Worm (Caenorhabditis elegans): ENCODE data around the gene cgr-1.

DNA sequence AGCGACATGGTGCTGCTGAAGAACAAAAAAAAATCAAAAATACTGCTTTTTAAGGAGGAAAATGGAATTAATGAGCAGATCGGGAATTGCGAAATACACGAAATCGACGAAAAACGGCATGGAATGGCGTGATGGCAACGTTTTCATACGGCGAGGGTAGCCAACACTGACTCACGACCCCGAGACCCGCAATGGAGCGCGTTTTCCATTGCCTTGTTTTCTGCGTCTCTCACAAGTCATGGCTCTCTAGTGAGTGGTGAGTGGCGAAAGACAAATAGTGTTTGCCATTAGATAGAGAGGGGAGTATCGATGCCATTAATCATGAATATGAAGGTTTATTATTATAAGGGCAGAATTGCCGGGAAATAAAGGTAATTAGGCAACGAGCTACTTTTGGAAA lies 5.5 kb upstream of the cgr-1 start, which contains the start of gene C18B2.4:
- peak; percentile 21 for TF ChIP-seq ama-1 (optimal IDR thresholded peaks at IDR 0.05)
- peak; percentile 75 for TF ChIP-seq nfya-1 (tag; optimal IDR thresholded peaks at IDR 0.05; ENCODE audit: insufficient read depth)
- no peak for TF ChIP-seq R02D3.7 (tag; optimal IDR thresholded peaks at IDR 0.05)
- no peak for TF ChIP-seq ztf-11 (tag; optimal IDR thresholded peaks at IDR 0.05)
- TF ChIP-seq nhr-237 (tag; optimal IDR thresholded peaks at IDR 0.05) = no peak
- TF ChIP-seq aly-2 (tag; optimal IDR thresholded peaks at IDR 0.05) = no peak
